Fruit fly (Drosophila melanogaster): ENCODE measurements around the gene CG13705.

CG13705 gene

dm6 chr3L:4899117-4899516 is 2.5 kb downstream of the CG13705 start:
- TF ChIP-seq CG14667 (GFP tag; IDR thresholded peaks at IDR 0.05) (no peak), CG5245 (GFP tag; optimal IDR thresholded peaks at IDR 0.05) (no peak), sens (GFP tag) (peak; percentile 28), CG10267 (tag; optimal IDR thresholded peaks at IDR 0.05) (no peak), YL-1 (GFP tag; optimal IDR thresholded peaks at IDR 0.05) (no peak), CG4820 (GFP tag; optimal IDR thresholded peaks at IDR 0.05) (no peak), CG13775 (GFP tag; optimal IDR thresholded peaks at IDR 0.05) (no peak), CG15514 (GFP tag; optimal IDR thresholded peaks at IDR 0.05) (no peak), unc-4 (GFP tag; IDR thresholded peaks at IDR 0.05; ENCODE audit: partially characterized antibody) (no peak), Neu2 (GFP tag; optimal IDR thresholded peaks at IDR 0.05; ENCODE audit: borderline replicate concordance) (no peak), NFAT (GFP tag; IDR thresholded peaks at IDR 0.05) (no peak), Xbp1 (GFP tag; optimal IDR thresholded peaks at IDR 0.05) (no peak), CG10431 (GFP tag; optimal IDR thresholded peaks at IDR 0.05) (no peak), psq (GFP tag; optimal IDR thresholded peaks at IDR 0.05) (no peak), Camta (GFP tag; optimal IDR thresholded peaks at IDR 0.05) (no peak), Ssrp (tag; optimal IDR thresholded peaks at IDR 0.05) (no peak), Sox102F (GFP tag; optimal IDR thresholded peaks at IDR 0.05) (no peak), sob (GFP tag; IDR thresholded peaks at IDR 0.05) (no peak), tap (tag; optimal IDR thresholded peaks at IDR 0.05) (no peak), GATAe (GFP tag; conservative IDR thresholded peaks at IDR 0.05) (0 out of 2 replicates have a peak, but pooled peaks have one; percentile 8), CG17359 (tag; optimal IDR thresholded peaks at IDR 0.05) (no peak), chinmo (GFP tag; IDR thresholded peaks at IDR 0.05; ENCODE audit: partially characterized antibody) (0 out of 4 replicates have a peak, but pooled peaks have one; percentile 12), sd (tag; optimal IDR thresholded peaks at IDR 0.05) (peak; percentile 78), twi (tag; optimal IDR thresholded peaks at IDR 0.05) (no peak), zfh1 (GFP tag; IDR thresholded peaks at IDR 0.05) (no peak), CG11723 (GFP tag; optimal IDR thresholded peaks at IDR 0.05) (no peak), fd3F (GFP tag; optimal IDR thresholded peaks at IDR 0.05) (no peak), kay (GFP tag; optimal IDR thresholded peaks at IDR 0.05) (peak; percentile 40), Bdp1 (GFP tag; optimal IDR thresholded peaks at IDR 0.05) (no peak), CG9932 (GFP tag; IDR thresholded peaks at IDR 0.05) (no peak)

DNA sequence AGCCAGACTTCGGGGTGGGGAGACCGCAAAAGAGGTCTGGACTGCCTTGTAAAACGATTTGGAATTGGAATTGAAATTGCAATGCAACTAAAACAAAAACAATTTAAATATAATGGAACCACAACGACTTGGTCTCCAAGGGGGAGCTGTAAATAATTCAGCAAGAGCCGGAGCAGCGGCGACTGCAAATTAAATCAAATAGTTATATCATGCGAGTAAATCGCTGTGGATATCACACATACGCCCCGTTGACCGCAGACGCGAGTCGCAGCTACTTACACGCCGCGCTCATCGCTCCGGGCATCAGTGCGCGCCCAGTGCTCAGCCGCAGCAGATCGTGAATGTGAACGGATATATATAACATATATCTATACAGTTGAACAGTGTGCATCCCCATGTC is 13.4 kb downstream of the CG13705 start, which contains the start of gene Rh50:
Gene Rh50, plus strand, starts transcription at position 301 of the 400 bp plus-strand sequence.
- TF ChIP-seq CG2120 (GFP tag; optimal IDR thresholded peaks at IDR 0.05), result no peak
- TF ChIP-seq CG7372 (GFP tag; IDR thresholded peaks at IDR 0.05), result 0 out of 2 replicates have a peak, but pooled peaks have one; percentile 28
- TF ChIP-seq cwo (GFP tag; optimal IDR thresholded peaks at IDR 0.05), result no peak
- peak; percentile 10 for TF ChIP-seq sens (GFP tag)
- no peak for TF ChIP-seq wor (GFP tag; IDR thresholded peaks at IDR 0.05)
- no peak for TF ChIP-seq C15 (GFP tag; IDR thresholded peaks at IDR 0.05)
- TF ChIP-seq CG2199 (GFP tag; IDR thresholded peaks at IDR 0.05), result no peak

DNA sequence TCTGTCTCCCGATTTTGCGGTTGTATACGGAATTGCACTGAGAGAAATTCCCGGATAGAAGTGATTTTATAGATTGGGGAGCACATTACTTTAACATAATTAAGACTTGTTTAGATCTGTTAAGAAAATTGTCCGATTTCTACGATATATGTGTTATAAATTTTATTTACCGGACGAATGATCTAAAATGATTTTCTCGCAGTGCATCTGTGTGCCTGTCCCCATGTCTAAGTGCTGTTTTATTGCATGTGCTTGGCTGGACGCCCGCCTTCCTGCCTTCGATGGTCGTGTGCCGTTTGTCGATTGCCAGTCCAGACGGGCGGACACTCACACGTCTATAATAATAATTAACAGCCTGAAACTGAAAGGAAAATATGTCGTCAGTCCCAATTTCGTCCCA is 24.3 kb downstream of the CG13705 start:
- no peak for TF ChIP-seq CG14710 (tag; optimal IDR thresholded peaks at IDR 0.05)
- no peak for TF ChIP-seq Rx (GFP tag; IDR thresholded peaks at IDR 0.05)
- TF ChIP-seq row (GFP tag; IDR thresholded peaks at IDR 0.05), result peak; percentile 33; the same call in 2 of the 3 replicates
- TF ChIP-seq kni (GFP tag; optimal IDR thresholded peaks at IDR 0.05), result no peak
- no peak for TF ChIP-seq CG12391 (tag; optimal IDR thresholded peaks at IDR 0.05)
- no peak for TF ChIP-seq kay (GFP tag; optimal IDR thresholded peaks at IDR 0.05)
- peak; percentile 27 for TF ChIP-seq CG11504 (tag; optimal IDR thresholded peaks at IDR 0.05)
- TF ChIP-seq HLH3B (GFP tag; IDR thresholded peaks at IDR 0.05), result 0 out of 2 replicates have a peak, but pooled peaks have one; percentile 21
- no peak for TF ChIP-seq prd (optimal IDR thresholded peaks at IDR 0.05)
- 0 out of 3 replicates have a peak, but pooled peaks have one; percentile 28 for TF ChIP-seq prd (GFP tag; IDR thresholded peaks at IDR 0.05)
- TF ChIP-seq CG1603 (tag; optimal IDR thresholded peaks at IDR 0.05), result peak; percentile 19
- no peak for TF ChIP-seq tx (GFP tag; optimal IDR thresholded peaks at IDR 0.05)
- TF ChIP-seq CG11456 (GFP tag; IDR thresholded peaks at IDR 0.05), result 0 out of 3 replicates have a peak, but pooled peaks have one; percentile 58
- TF ChIP-seq abd-A (tag; optimal IDR thresholded peaks at IDR 0.05), result no peak
- 0 out of 2 replicates have a peak, but pooled peaks have one; percentile 25 for TF ChIP-seq lmd (GFP tag; IDR thresholded peaks at IDR 0.05)
- peak; percentile 27 for TF ChIP-seq CG2678 (tag; optimal IDR thresholded peaks at IDR 0.05)
